Worm (Caenorhabditis elegans) whole organism, L2 larva: ENCODE measurements around the gene mltn-10.

Experiments used
- C34F6.9 ChIP-seq: fragments of 150-350 bp; optimal IDR thresholded peaks from 2 replicates; lab custom pipeline; 2014; ENCODE audit warnings: missing biosample characterization, missing genetic modification characterization
- gmeb-1 ChIP-seq: fragments of 150-350 bp; optimal IDR thresholded peaks from 2 replicates; lab custom pipeline; 2014; ENCODE audit warnings: missing biosample characterization, missing genetic modification characterization
- sma-3 ChIP-seq: sonication (generic microtip); optimal IDR thresholded peaks from 2 replicates; lab custom pipeline; 2016; ENCODE audit warnings: missing genetic modification reagents, missing genetic modification characterization, missing compliant biosample characterization
- ztf-4 ChIP-seq: fragments of 150-350 bp; optimal IDR thresholded peaks from 2 replicates; lab custom pipeline; 2014; ENCODE audit warnings: missing biosample characterization, missing genetic modification characterization

- TF ChIP-seq ztf-4 (tag; lab: Kevin White, UChicago): no peak
- TF ChIP-seq C34F6.9 (tag; lab: Kevin White, UChicago): no peak
- TF ChIP-seq gmeb-1 (tag; lab: Kevin White, UChicago): no peak
- no peak for TF ChIP-seq sma-3
Observed at ce11 chrII:14573315-14573714, 49.5 kb upstream of the mltn-10 start, which contains the start of gene madf-5.
